Worm (Caenorhabditis elegans) whole organism, young adult: Measurements from ENCODE around the gene T01G6.10.

Source experiments
- F52B5.7 ChIP-seq: sonication (generic microtip); optimal IDR thresholded peaks from 2 replicates; lab custom pipeline; 2016; ENCODE audit warnings: mild to moderate bottlenecking, missing genetic modification characterization, missing compliant biosample characterization
- ama-1 ChIP-seq, 3 experiments: fragments of 150-350 bp in 1 of 3; sonication (generic microtip) in 2 of 3; optimal IDR thresholded peaks; 2 replicates each; lab custom pipeline; 2014 to 2018; ENCODE audit warnings: missing biosample characterization in 2 of 3, missing genetic modification characterization in 2 of 3, missing genetic modification reagents in 2 of 3
- chd-7 ChIP-seq: sonication (generic microtip); optimal IDR thresholded peaks from 2 replicates; lab custom pipeline; 2016; ENCODE audit warnings: mild to moderate bottlenecking, missing genetic modification characterization, moderate library complexity, missing compliant biosample characterization
- efl-1 ChIP-seq: fragments of 150-350 bp; optimal IDR thresholded peaks from 2 replicates; lab custom pipeline; 2014; ENCODE audit warnings: missing biosample characterization, missing genetic modification reagents, missing genetic modification characterization
- fkh-3 ChIP-seq: sonication (generic microtip); optimal IDR thresholded peaks from 2 replicates; lab custom pipeline; 2016; ENCODE audit warnings: mild to moderate bottlenecking, missing genetic modification characterization, missing compliant biosample characterization
- him-1 ChIP-seq: sonication (generic microtip); optimal IDR thresholded peaks from 2 replicates; lab custom pipeline; 2016; ENCODE audit warnings: missing genotype, missing genetic modification reagents, missing genetic modification characterization, missing compliant biosample characterization
- mxl-1 ChIP-seq: sonication (generic microtip); optimal IDR thresholded peaks from 2 replicates; lab custom pipeline; 2016; ENCODE audit warnings: missing genetic modification characterization, missing compliant biosample characterization
- pha-4 ChIP-seq: fragments of 150-350 bp; sonication (generic microtip); optimal IDR thresholded peaks from 2 replicates; lab custom pipeline; 2014; ENCODE audit warnings: missing biosample characterization, missing genetic modification reagents, missing genetic modification characterization
- repo-1 ChIP-seq: sonication (generic microtip); optimal IDR thresholded peaks from 2 replicates; lab custom pipeline; 2017; ENCODE audit warnings: mild to moderate bottlenecking, missing genetic modification characterization, missing compliant biosample characterization
- sea-2 ChIP-seq: fragments of 200-800 bp; sonication (Bioruptor generic); IDR thresholded peaks from 2 replicates; pipeline ENCODE4 v1.3.6; 2022; ENCODE audit warnings: missing genetic modification characterization, missing compliant biosample characterization
- snpc-4 ChIP-seq, 5 experiments: fragments of 150-350 bp in 1 of 5; sonication (generic microtip) in 4 of 5; optimal IDR thresholded peaks; 2 replicates each; lab custom pipeline; 2014 to 2018; ENCODE audit warnings: missing genetic modification characterization in 5 of 5, missing biosample characterization in 3 of 5, antibody characterized with exemption in 2 of 5, mild to moderate bottlenecking in 2 of 5, missing compliant biosample characterization in 2 of 5, missing genotype in 2 of 5, moderate library complexity in 2 of 5, missing genetic modification reagents in 1 of 5
- ztf-18 ChIP-seq: sonication (generic microtip); optimal IDR thresholded peaks from 2 replicates; lab custom pipeline; 2016; ENCODE audit warnings: missing genotype, mild to moderate bottlenecking, missing genetic modification characterization, missing compliant biosample characterization

DNA sequence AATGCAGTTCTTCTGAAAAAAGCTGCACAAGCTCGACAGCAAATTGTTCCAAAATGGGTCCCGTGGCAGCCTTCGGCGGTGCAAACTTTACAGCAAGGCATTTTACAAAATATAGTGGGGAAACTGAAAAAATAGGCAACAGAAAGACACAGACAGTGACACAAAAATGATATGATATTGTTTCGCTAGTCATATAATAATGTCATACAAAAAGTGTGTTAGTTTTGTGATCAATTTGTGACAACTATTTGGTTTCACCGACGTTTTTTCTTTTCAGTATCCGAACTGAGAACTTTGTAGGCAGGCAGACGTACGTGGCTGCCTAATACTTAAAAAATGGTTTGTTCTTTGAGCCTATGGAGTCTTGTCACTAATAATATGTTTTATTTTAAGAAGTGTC, 16.4 kb upstream of the T01G6.10 start, which contains the start of gene nhr-210:
- TF ChIP-seq fkh-3 (tag; lab: Kevin White, UChicago) (no peak), efl-1 (no peak), F52B5.7 (no peak), snpc-4 (GFP tag; optimal IDR thresholded peaks at IDR 0.05; lab: Kevin White, UChicago) (no peak), snpc-4 (tag; optimal IDR thresholded peaks at IDR 0.05; lab: Kevin White, UChicago) (no peak), ztf-18 (no peak), him-1 (tag; lab: Kevin White, UChicago) (no peak), mxl-1 (tag; lab: Kevin White, UChicago) (no peak), repo-1 (no peak), sea-2 (GFP tag; lab: Robert Waterston, UW) (no peak), ama-1 (optimal IDR thresholded peaks at IDR 0.05; lab: Kevin White, UChicago) (no peak), ama-1 (GFP tag; optimal IDR thresholded peaks at IDR 0.05; lab: Kevin White, UChicago) (no peak), chd-7 (tag; lab: Kevin White, UChicago) (no peak), pha-4 (tag; lab: Kevin White, UChicago) (no peak)
